Worm (Caenorhabditis elegans): ENCODE measurements around the gene W08E12.6.

ce11 chrIV:3267581-3267980 is 30.8 kb upstream of the W08E12.6 start, which contains the start of gene clec-173:
- TF ChIP-seq lin-39 (tag; optimal IDR thresholded peaks at IDR 0.05) (no peak), zag-1 (tag; optimal IDR thresholded peaks at IDR 0.05) (no peak), ceh-82 (tag; optimal IDR thresholded peaks at IDR 0.05) (no peak), elt-3 (tag; optimal IDR thresholded peaks at IDR 0.05) (no peak), pha-4 (tag; optimal IDR thresholded peaks at IDR 0.05) (no peak), R02D3.7 (tag; optimal IDR thresholded peaks at IDR 0.05) (no peak), ceh-9 (tag; optimal IDR thresholded peaks at IDR 0.05) (no peak), fkh-10 (GFP tag; optimal IDR thresholded peaks at IDR 0.05) (no peak), ceh-16 (tag; optimal IDR thresholded peaks at IDR 0.05) (no peak), aly-2 (tag; optimal IDR thresholded peaks at IDR 0.05) (no peak), egl-27 (tag; optimal IDR thresholded peaks at IDR 0.05) (no peak), mdl-1 (tag; optimal IDR thresholded peaks at IDR 0.05) (no peak)

All from whole organism, L3 larva.